Worm (Caenorhabditis elegans): ENCODE measurements around the gene srv-30.

Gene srv-30

ce11 chrIV:6248486-6248885, 20.8 kb downstream of the srv-30 start, which contains the start of gene acox-3 (continued):
- TF ChIP-seq jun-1 (tag; optimal IDR thresholded peaks at IDR 0.05) (no peak), ceh-8 (GFP tag; optimal IDR thresholded peaks at IDR 0.05) (no peak), sup-37 (GFP tag; optimal IDR thresholded peaks at IDR 0.05) (no peak), nhr-47 (tag; optimal IDR thresholded peaks at IDR 0.05) (no peak), zip-4 (GFP tag; optimal IDR thresholded peaks at IDR 0.05) (no peak), C04F5.9 (tag; optimal IDR thresholded peaks at IDR 0.05) (no peak), unc-30 (tag; optimal IDR thresholded peaks at IDR 0.05) (no peak), mep-1 (tag; optimal IDR thresholded peaks at IDR 0.05) (no peak), mdl-1 (tag; optimal IDR thresholded peaks at IDR 0.05) (no peak)

ce11 chrIV:6239993-6240392, 29.3 kb downstream of the srv-30 start, which contains the start of gene F58F9.9:
Gene F58F9.9, plus strand, starts transcription at chrIV:6240293.
- TF ChIP-seq efl-1 (optimal IDR thresholded peaks at IDR 0.05) (no peak), efl-1 (GFP tag; optimal IDR thresholded peaks at IDR 0.05 in 1 of 2) (no peak), swsn-7 (tag; optimal IDR thresholded peaks at IDR 0.05) (no peak), ztf-11 (tag; optimal IDR thresholded peaks at IDR 0.05) (no peak), unc-30 (tag; optimal IDR thresholded peaks at IDR 0.05) (no peak), sup-37 (GFP tag; optimal IDR thresholded peaks at IDR 0.05) (no peak), ceh-90 (tag; optimal IDR thresholded peaks at IDR 0.05) (no peak)

- TF ChIP-seq lin-35 (GFP tag; optimal IDR thresholded peaks at IDR 0.05): no peak
- TF ChIP-seq nhr-237 (tag; optimal IDR thresholded peaks at IDR 0.05): no peak
- peak; percentile 22 for TF ChIP-seq nhr-85 (tag)
- TF ChIP-seq mab-9 (GFP tag; IDR thresholded peaks at IDR 0.05): no peak
- TF ChIP-seq xbp-1 (tag; optimal IDR thresholded peaks at IDR 0.05): no peak
- no peak for TF ChIP-seq sup-37 (GFP tag; optimal IDR thresholded peaks at IDR 0.05)
- no peak for TF ChIP-seq nhr-71 (tag; optimal IDR thresholded peaks at IDR 0.05)
- TF ChIP-seq efl-1 (optimal IDR thresholded peaks at IDR 0.05): no peak
- TF ChIP-seq efl-1 (GFP tag; optimal IDR thresholded peaks at IDR 0.05 in 1 of 2): peak in 1 of 2 experiments; percentile 83
- TF ChIP-seq hpl-2 (GFP tag; optimal IDR thresholded peaks at IDR 0.05): no peak
- no peak for TF ChIP-seq unc-86 (tag; optimal IDR thresholded peaks at IDR 0.05)
- TF ChIP-seq snpc-4 (tag; optimal IDR thresholded peaks at IDR 0.05): no peak
- no peak for TF ChIP-seq vab-15 (tag; optimal IDR thresholded peaks at IDR 0.05)
- no peak for TF ChIP-seq pag-3 (tag; optimal IDR thresholded peaks at IDR 0.05; ENCODE audit: borderline replicate concordance, insufficient read depth)
- TF ChIP-seq tlp-1 (tag; optimal IDR thresholded peaks at IDR 0.05): no peak
- no peak for TF ChIP-seq mef-2 (tag; optimal IDR thresholded peaks at IDR 0.05)
Observed at ce11 chrIV:6237508-6238227, 31.6 kb downstream of the srv-30 start, which contains the start of the genes F58F9.6 and F58F9.8. Gene F58F9.6, minus strand, starts transcription at chrIV:6237608. Gene F58F9.8, plus strand, starts transcription at chrIV:6238177.

- TF ChIP-seq elt-2 (tag; optimal IDR thresholded peaks at IDR 0.05): peak; percentile 1
- no peak for TF ChIP-seq ceh-82 (tag; optimal IDR thresholded peaks at IDR 0.05)
Observed at ce11 chrIV:6232769-6233290, 36.4 kb downstream of the srv-30 start, which contains the start of gene F58F9.3. Gene F58F9.3, plus strand, starts transcription at chrIV:6233240.

ce11 chrIV:6230560-6231073, 38.6 kb downstream of the srv-30 start, which contains the start of gene F58F9.4:
Gene F58F9.4, plus strand, starts transcription at chrIV:6231023.
- TF ChIP-seq elt-2 (tag; optimal IDR thresholded peaks at IDR 0.05): no peak
- TF ChIP-seq lin-35 (GFP tag; optimal IDR thresholded peaks at IDR 0.05): no peak
- TF ChIP-seq rnt-1 (tag; optimal IDR thresholded peaks at IDR 0.05): no peak
- no peak for TF ChIP-seq tbx-2 (tag; optimal IDR thresholded peaks at IDR 0.05)
- no peak for TF ChIP-seq unc-30 (tag; optimal IDR thresholded peaks at IDR 0.05)
- no peak for TF ChIP-seq nhr-84 (tag; optimal IDR thresholded peaks at IDR 0.05)

All from whole organism, L1 larva.